Worm (Caenorhabditis elegans) whole organism, L2 larva: ENCODE measurements around the gene T07D3.4.

ENCODE experiments used
- C34F6.9 ChIP-seq: fragments of 150-350 bp; optimal IDR thresholded peaks from 2 replicates; lab custom pipeline; 2014; ENCODE audit warnings: missing biosample characterization, missing genetic modification characterization
- F13H6.1 ChIP-seq: sonication (generic microtip); optimal IDR thresholded peaks from 2 replicates; lab custom pipeline; 2016; ENCODE audit warnings: missing genetic modification characterization, missing compliant biosample characterization
- R02D3.7 ChIP-seq: fragments of 150-350 bp; optimal IDR thresholded peaks from 2 replicates; lab custom pipeline; 2014; ENCODE audit warnings: missing biosample characterization, missing genetic modification characterization
- Y55F3AM.14 ChIP-seq: fragments of 200-800 bp; sonication (Bioruptor generic); optimal IDR thresholded peaks from 2 replicates; lab custom pipeline; 2018; ENCODE audit warnings: mild to moderate bottlenecking, missing genetic modification characterization, missing compliant biosample characterization
- ZK546.5 ChIP-seq: sonication (generic microtip); optimal IDR thresholded peaks from 2 replicates; lab custom pipeline; 2017; ENCODE audit warnings: missing biosample characterization, missing genetic modification characterization
- alr-1 ChIP-seq: fragments of 150-350 bp; optimal IDR thresholded peaks from 2 replicates; lab custom pipeline; 2014; ENCODE audit warnings: missing biosample characterization, missing genetic modification characterization
- aly-2 ChIP-seq: fragments of 150-350 bp; optimal IDR thresholded peaks from 2 replicates; lab custom pipeline; 2014; ENCODE audit warnings: missing biosample characterization, missing genetic modification characterization
- ama-1 ChIP-seq: fragments of 150-350 bp; optimal IDR thresholded peaks from 2 replicates; lab custom pipeline; 2018; ENCODE audit warnings: inconsistent platforms
- blmp-1 ChIP-seq: sonication (generic microtip); optimal IDR thresholded peaks from 2 replicates; lab custom pipeline; 2017; ENCODE audit warnings: missing genetic modification characterization, mild to moderate bottlenecking, missing compliant biosample characterization, antibody characterized with exemption, moderate library complexity; ENCODE audit not compliant: insufficient read depth
- ceh-16 ChIP-seq: fragments of 150-350 bp; optimal IDR thresholded peaks from 2 replicates; lab custom pipeline; 2014; ENCODE audit warnings: missing biosample characterization, missing genetic modification characterization
- ceh-82 ChIP-seq: fragments of 150-350 bp; optimal IDR thresholded peaks from 2 replicates; lab custom pipeline; 2014; ENCODE audit warnings: missing biosample characterization, missing genetic modification characterization
- crh-2 ChIP-seq: sonication (generic microtip); optimal IDR thresholded peaks from 2 replicates; lab custom pipeline; 2017; ENCODE audit warnings: missing biosample characterization, missing genetic modification characterization
- dmd-4 ChIP-seq: sonication (generic microtip); optimal IDR thresholded peaks from 2 replicates; lab custom pipeline; 2017; ENCODE audit warnings: missing biosample characterization, missing genetic modification characterization
- egl-27 ChIP-seq: sonication (generic microtip); optimal IDR thresholded peaks from 3 replicates; lab custom pipeline; 2017; ENCODE audit warnings: missing biosample characterization, missing genetic modification reagents, missing genetic modification characterization
- elt-1 ChIP-seq: fragments of 150-350 bp; optimal IDR thresholded peaks from 2 replicates; lab custom pipeline; 2014; ENCODE audit warnings: missing biosample characterization, missing genetic modification characterization
- elt-3 ChIP-seq: sonication (generic microtip); optimal IDR thresholded peaks from 2 replicates; lab custom pipeline; 2017; ENCODE audit warnings: missing biosample characterization, missing genetic modification characterization
- fos-1 ChIP-seq: fragments of 150-350 bp; optimal IDR thresholded peaks from 2 replicates; lab custom pipeline; 2014; ENCODE audit warnings: missing biosample characterization, missing genetic modification characterization
- gmeb-1 ChIP-seq: fragments of 150-350 bp; optimal IDR thresholded peaks from 2 replicates; lab custom pipeline; 2014; ENCODE audit warnings: missing biosample characterization, missing genetic modification characterization
- lin-11 ChIP-seq: fragments of 150-350 bp; sonication (generic microtip); optimal IDR thresholded peaks from 2 replicates; lab custom pipeline; 2014; ENCODE audit warnings: missing biosample characterization, missing genetic modification characterization, inconsistent platforms, mixed read lengths
- lin-13 ChIP-seq: fragments of 150-350 bp; optimal IDR thresholded peaks from 2 replicates; lab custom pipeline; 2014; ENCODE audit warnings: missing biosample characterization, missing genetic modification reagents, missing genetic modification characterization
- lin-39 ChIP-seq: fragments of 150-350 bp; optimal IDR thresholded peaks from 2 replicates; lab custom pipeline; 2014; ENCODE audit warnings: missing biosample characterization, missing genetic modification reagents, missing genetic modification characterization
- lsy-2 ChIP-seq, 2 experiments: fragments of 150-350 bp in 1 of 2; sonication (generic microtip) in 1 of 2; optimal IDR thresholded peaks; 2 replicates each; lab custom pipeline; 2014 to 2017; ENCODE audit warnings: missing biosample characterization in 2 of 2, missing genetic modification characterization in 2 of 2
- mab-5 ChIP-seq: fragments of 150-350 bp; optimal IDR thresholded peaks from 2 replicates; lab custom pipeline; 2014; ENCODE audit warnings: missing biosample characterization, missing genetic modification characterization
- mbf-1 ChIP-seq: sonication (generic microtip); optimal IDR thresholded peaks from 2 replicates; lab custom pipeline; 2017; ENCODE audit warnings: missing biosample characterization, missing genetic modification characterization
- mdl-1 ChIP-seq, 2 experiments: fragments of 150-350 bp in 1 of 2; sonication (generic microtip) in 1 of 2; optimal IDR thresholded peaks; 2 replicates each; lab custom pipeline; 2017; ENCODE audit warnings: missing biosample characterization in 2 of 2, missing genetic modification characterization in 2 of 2
- nhr-10 ChIP-seq: sonication (generic microtip); optimal IDR thresholded peaks from 2 replicates; lab custom pipeline; 2017; ENCODE audit warnings: missing biosample characterization, missing genetic modification characterization
- nhr-11 ChIP-seq: fragments of 150-350 bp; optimal IDR thresholded peaks from 2 replicates; lab custom pipeline; 2014; ENCODE audit warnings: missing biosample characterization, missing genetic modification characterization
- nhr-12 ChIP-seq: fragments of 150-350 bp; optimal IDR thresholded peaks from 2 replicates; lab custom pipeline; 2014; ENCODE audit warnings: missing biosample characterization, missing genetic modification characterization
- nhr-129 ChIP-seq: fragments of 150-350 bp; optimal IDR thresholded peaks from 2 replicates; lab custom pipeline; 2014; ENCODE audit warnings: missing biosample characterization, missing genetic modification characterization
- nhr-21 ChIP-seq: fragments of 150-350 bp; optimal IDR thresholded peaks from 2 replicates; lab custom pipeline; 2014; ENCODE audit warnings: missing biosample characterization, missing genetic modification characterization
- nhr-23 ChIP-seq: fragments of 150-350 bp; optimal IDR thresholded peaks from 2 replicates; lab custom pipeline; 2014; ENCODE audit warnings: missing biosample characterization, missing genetic modification reagents, missing genetic modification characterization
- nhr-237 ChIP-seq: fragments of 150-350 bp; optimal IDR thresholded peaks from 2 replicates; lab custom pipeline; 2014; ENCODE audit warnings: missing biosample characterization, missing genetic modification characterization
- nhr-25 ChIP-seq: fragments of 150-350 bp; sonication (generic microtip); optimal IDR thresholded peaks from 3 replicates; lab custom pipeline; 2014; ENCODE audit warnings: missing biosample characterization, missing genetic modification characterization
- nhr-6 ChIP-seq: fragments of 150-350 bp; optimal IDR thresholded peaks from 2 replicates; lab custom pipeline; 2014; ENCODE audit warnings: missing biosample characterization, missing genetic modification characterization
- nhr-77 ChIP-seq: fragments of 150-350 bp; optimal IDR thresholded peaks from 2 replicates; lab custom pipeline; 2014; ENCODE audit warnings: missing biosample characterization, missing genetic modification characterization
- peb-1 ChIP-seq: fragments of 150-350 bp; optimal IDR thresholded peaks from 2 replicates; lab custom pipeline; 2014; ENCODE audit warnings: missing biosample characterization, missing genetic modification characterization
- sem-4 ChIP-seq: fragments of 150-350 bp; optimal IDR thresholded peaks from 2 replicates; lab custom pipeline; 2014; ENCODE audit warnings: missing biosample characterization, missing genetic modification reagents, missing genetic modification characterization
- skn-1 ChIP-seq: sonication (generic microtip); optimal IDR thresholded peaks from 2 replicates; lab custom pipeline; 2017; ENCODE audit warnings: missing biosample characterization, missing genetic modification characterization
- sma-3 ChIP-seq: sonication (generic microtip); optimal IDR thresholded peaks from 2 replicates; lab custom pipeline; 2016; ENCODE audit warnings: missing genetic modification reagents, missing genetic modification characterization, missing compliant biosample characterization
- sma-9 ChIP-seq, 2 experiments: fragments of 150-350 bp in 1 of 2; sonication (generic microtip) in 1 of 2; optimal IDR thresholded peaks; 2 replicates each; lab custom pipeline; 2014 to 2016; ENCODE audit warnings: missing genetic modification characterization in 2 of 2, mild to moderate bottlenecking in 1 of 2, missing biosample characterization in 1 of 2, missing compliant biosample characterization in 1 of 2, missing genetic modification reagents in 1 of 2, moderate library complexity in 1 of 2
- snpc-4 ChIP-seq: fragments of 150-350 bp; optimal IDR thresholded peaks from 2 replicates; lab custom pipeline; 2014; ENCODE audit warnings: missing biosample characterization, missing genetic modification characterization
- unc-39 ChIP-seq: fragments of 150-350 bp; optimal IDR thresholded peaks from 2 replicates; lab custom pipeline; 2014; ENCODE audit warnings: missing biosample characterization, missing genetic modification characterization
- unc-55 ChIP-seq: fragments of 150-350 bp; sonication (generic microtip); optimal IDR thresholded peaks from 3 replicates; lab custom pipeline; 2014; ENCODE audit warnings: missing biosample characterization, missing genetic modification reagents, missing genetic modification characterization
- unc-62 ChIP-seq: fragments of 150-350 bp; optimal IDR thresholded peaks from 2 replicates; lab custom pipeline; 2014; ENCODE audit warnings: missing biosample characterization, missing genetic modification reagents, missing genetic modification characterization
- zag-1 ChIP-seq: fragments of 150-350 bp; optimal IDR thresholded peaks from 2 replicates; lab custom pipeline; 2014; ENCODE audit warnings: missing biosample characterization, missing genetic modification characterization
- ztf-1 ChIP-seq: fragments of 200-800 bp; sonication (Bioruptor generic); conservative IDR thresholded peaks from 2 replicates; pipeline ENCODE4 v1.3.6; 2022; ENCODE audit warnings: missing genetic modification characterization, missing compliant biosample characterization
- ztf-11 ChIP-seq: sonication (generic microtip); optimal IDR thresholded peaks from 2 replicates; lab custom pipeline; 2017; ENCODE audit warnings: missing biosample characterization, missing genetic modification characterization
- ztf-4 ChIP-seq: fragments of 150-350 bp; optimal IDR thresholded peaks from 2 replicates; lab custom pipeline; 2014; ENCODE audit warnings: missing biosample characterization, missing genetic modification characterization

Gene T07D3.4

ce11 chrII:913222-913722, 25.2 kb downstream of the T07D3.4 start, which contains the start of gene fbxc-33 (continued):
- TF ChIP-seq unc-62 (GFP tag; lab: Kevin White, UChicago), result no peak
- TF ChIP-seq, all 48 proteins: peak for 5

- TF ChIP-seq peb-1 (tag; lab: Kevin White, UChicago), result no peak
- no peak for TF ChIP-seq skn-1 (tag; lab: Kevin White, UChicago)
- TF ChIP-seq egl-27 (tag; lab: Kevin White, UChicago), result peak; percentile 85
- no peak for TF ChIP-seq elt-3 (tag; lab: Kevin White, UChicago)
- TF ChIP-seq ama-1 (lab: Kevin White, UChicago), result no peak
- TF ChIP-seq nhr-12, result no peak
- TF ChIP-seq fos-1 (tag; lab: Kevin White, UChicago), result peak; percentile 99
- TF ChIP-seq F13H6.1 (tag; lab: Kevin White, UChicago), result no peak
- TF ChIP-seq snpc-4 (tag; lab: Kevin White, UChicago), result no peak
- no peak for TF ChIP-seq mbf-1 (tag; lab: Kevin White, UChicago)
- TF ChIP-seq Y55F3AM.14 (GFP tag; lab: Kevin White, UChicago), result no peak
- TF ChIP-seq ZK546.5, result no peak
- peak; percentile 55 for TF ChIP-seq sma-9 (GFP tag; optimal IDR thresholded peaks at IDR 0.05; lab: Kevin White, UChicago)
- TF ChIP-seq sma-9 (tag; optimal IDR thresholded peaks at IDR 0.05; lab: Kevin White, UChicago), result no peak
- no peak for TF ChIP-seq R02D3.7 (tag; lab: Kevin White, UChicago)
- no peak for TF ChIP-seq mab-5 (tag; lab: Kevin White, UChicago)
- no peak for TF ChIP-seq alr-1 (tag; lab: Kevin White, UChicago)
- no peak for TF ChIP-seq nhr-11 (tag; lab: Kevin White, UChicago)
- TF ChIP-seq lin-13 (GFP tag; lab: Kevin White, UChicago), result no peak
- TF ChIP-seq nhr-129 (tag; lab: Kevin White, UChicago), result no peak
- no peak for TF ChIP-seq aly-2 (tag; lab: Kevin White, UChicago)
- TF ChIP-seq ceh-16, result no peak
- no peak for TF ChIP-seq ztf-4 (tag; lab: Kevin White, UChicago)
- TF ChIP-seq nhr-77 (tag; lab: Kevin White, UChicago), result no peak
- no peak for TF ChIP-seq ztf-11 (tag; lab: Kevin White, UChicago)
- no peak for TF ChIP-seq nhr-6 (tag; lab: Kevin White, UChicago)
- TF ChIP-seq unc-55 (GFP tag; lab: Kevin White, UChicago), result no peak
- TF ChIP-seq unc-62 (GFP tag; lab: Kevin White, UChicago), result no peak
- no peak for TF ChIP-seq nhr-237
- TF ChIP-seq sem-4 (tag; lab: Kevin White, UChicago), result no peak
- TF ChIP-seq nhr-21 (tag; lab: Kevin White, UChicago), result no peak
- TF ChIP-seq lsy-2 (tag; optimal IDR thresholded peaks at IDR 0.05; lab: Kevin White, UChicago), result no peak
- no peak for TF ChIP-seq ceh-82 (tag; lab: Kevin White, UChicago)
- TF ChIP-seq elt-1 (tag; lab: Kevin White, UChicago), result no peak
- no peak for TF ChIP-seq nhr-25
- TF ChIP-seq lin-39 (tag; lab: Kevin White, UChicago), result no peak
- TF ChIP-seq blmp-1, result no peak
- TF ChIP-seq ztf-1, result no peak
- TF ChIP-seq sma-3 (GFP tag; lab: Kevin White, UChicago), result peak; percentile 26
- no peak for TF ChIP-seq dmd-4 (tag; lab: Kevin White, UChicago)
- TF ChIP-seq lin-11 (tag; lab: Kevin White, UChicago), result no peak
- no peak for TF ChIP-seq nhr-10 (tag; lab: Kevin White, UChicago)
- TF ChIP-seq nhr-23 (tag; lab: Kevin White, UChicago), result no peak
- peak; percentile 59 for TF ChIP-seq gmeb-1 (tag; lab: Kevin White, UChicago)
- TF ChIP-seq crh-2 (tag; lab: Kevin White, UChicago), result peak; percentile 30
- no peak for TF ChIP-seq zag-1 (tag; lab: Kevin White, UChicago)
- TF ChIP-seq mdl-1 (tag; optimal IDR thresholded peaks at IDR 0.05; lab: Kevin White, UChicago), result no peak
- no peak for TF ChIP-seq C34F6.9 (tag; lab: Kevin White, UChicago)
- no peak for TF ChIP-seq unc-39 (tag; lab: Kevin White, UChicago)
These were observed 27.1 kb downstream of the T07D3.4 start for ce11 chrII:915206-915605.
